Fruit fly (Drosophila melanogaster) whole organism, wandering third instar larva: ENCODE data around the gene CG43680.

Experiments used
- CG32264 ChIP-seq: fragments of 200-800 bp; sonication (Bioruptor generic); optimal IDR thresholded peaks from 2 replicates; lab custom pipeline; 2016; ENCODE audit warnings: missing biosample characterization, missing genetic modification characterization
- CG9705 ChIP-seq: fragments of 200-800 bp; sonication (Bioruptor generic); optimal IDR thresholded peaks from 2 replicates; lab custom pipeline; 2018; ENCODE audit warnings: missing biosample characterization, mild to moderate bottlenecking, missing genetic modification characterization
- CrebA ChIP-seq: fragments of 200-800 bp; sonication (Bioruptor generic); optimal IDR thresholded peaks from 2 replicates; lab custom pipeline; 2016; ENCODE audit warnings: missing biosample characterization, mild to moderate bottlenecking, missing genetic modification characterization, borderline replicate concordance
- Dfd ChIP-seq: fragments of >200 bp; optimal IDR thresholded peaks from 2 replicates; lab custom pipeline; 2017; ENCODE audit warnings: missing biosample characterization, missing genetic modification characterization
- Dif ChIP-seq: fragments of 200-275, 200-300 bp; sonication (Bioruptor generic); optimal IDR thresholded peaks from 2 replicates; lab custom pipeline; 2018; ENCODE audit warnings: missing biosample characterization, missing genetic modification characterization; ENCODE audit not compliant: partially characterized antibody
- GATAd ChIP-seq: sonication (Bioruptor generic); optimal IDR thresholded peaks from 2 replicates; lab custom pipeline; 2016; ENCODE audit warnings: missing biosample characterization, missing genetic modification characterization
- HLH106 ChIP-seq: fragments of 200-800 bp; optimal IDR thresholded peaks from 3 replicates; lab custom pipeline; 2019; ENCODE audit warnings: missing biosample characterization, mild to moderate bottlenecking, missing genetic modification characterization, moderate library complexity
- Hnf4 ChIP-seq: fragments of 200-800 bp; sonication (Bioruptor generic); optimal IDR thresholded peaks from 2 replicates; lab custom pipeline; 2016; ENCODE audit warnings: missing biosample characterization, mild to moderate bottlenecking, missing genetic modification characterization
- Hr78 ChIP-seq: fragments of >200 bp; optimal IDR thresholded peaks from 2 replicates; lab custom pipeline; 2017; ENCODE audit warnings: missing biosample characterization, missing genetic modification characterization
- Hr83 ChIP-seq: fragments of 200-300 bp; sonication (Bioruptor generic); optimal IDR thresholded peaks from 2 replicates; lab custom pipeline; 2016; ENCODE audit warnings: missing biosample characterization, mild to moderate bottlenecking, missing genetic modification characterization, moderate library complexity; ENCODE audit not compliant: poor library complexity, severe bottlenecking
- Myc ChIP-seq: fragments of >200 bp; optimal IDR thresholded peaks from 2 replicates; lab custom pipeline; 2017
- OdsH ChIP-seq: fragments of 200-800 bp; sonication (Bioruptor generic); optimal IDR thresholded peaks from 2 replicates; lab custom pipeline; 2016; ENCODE audit warnings: missing biosample characterization, mild to moderate bottlenecking, missing genetic modification characterization
- Rel ChIP-seq, 2 experiments: fragments of 200-800 bp; sonication (Bioruptor generic) in 1 of 2; optimal IDR thresholded peaks; 2 replicates in 1 of 2; 3 replicates in 1 of 2; lab custom pipeline; 2016 to 2019; ENCODE audit warnings: mild to moderate bottlenecking in 2 of 2, missing biosample characterization in 2 of 2, missing genetic modification characterization in 2 of 2, moderate library complexity in 1 of 2
- Vsx2 ChIP-seq: fragments of 200-300, 225-300 bp; sonication (Bioruptor generic); optimal IDR thresholded peaks from 2 replicates; lab custom pipeline; 2018; ENCODE audit warnings: missing biosample characterization, missing genetic modification characterization; ENCODE audit not compliant: partially characterized antibody
- br ChIP-seq: fragments of 200-800 bp; sonication (Bioruptor generic); optimal IDR thresholded peaks from 2 replicates; lab custom pipeline; 2016; ENCODE audit warnings: missing biosample characterization, missing genetic modification characterization
- dl ChIP-seq, 2 experiments: fragments of 175-275, 200-275 bp in 1 of 2; fragments of 200-275 bp in 1 of 2; sonication (Bioruptor generic); optimal IDR thresholded peaks; lab custom pipeline; 2018; ENCODE audit warnings: mild to moderate bottlenecking in 2 of 2, missing biosample characterization in 2 of 2, missing genetic modification characterization in 2 of 2, moderate library complexity in 2 of 2; ENCODE audit not compliant: partially characterized antibody in 2 of 2, insufficient read depth in 1 of 2
- dmrt93B ChIP-seq: fragments of 200-800 bp; sonication (Bioruptor generic); optimal IDR thresholded peaks from 2 replicates; lab custom pipeline; 2018; ENCODE audit warnings: missing biosample characterization, mild to moderate bottlenecking, missing genetic modification characterization
- dsf ChIP-seq: sonication (Bioruptor generic); optimal IDR thresholded peaks from 2 replicates; lab custom pipeline; 2016; ENCODE audit warnings: missing biosample characterization, missing genetic modification characterization, borderline replicate concordance
- ey ChIP-seq: fragments of 200-800 bp; sonication (Bioruptor generic); optimal IDR thresholded peaks from 2 replicates; lab custom pipeline; 2016; ENCODE audit warnings: missing biosample characterization, missing genetic modification characterization
- foxo ChIP-seq, 2 experiments: fragments of 200-800 bp; sonication (Bioruptor generic); optimal IDR thresholded peaks; 2 replicates in 1 of 2; 3 replicates in 1 of 2; lab custom pipeline; 2016 to 2017; ENCODE audit warnings: missing biosample characterization in 2 of 2, missing genetic modification characterization in 2 of 2
- h ChIP-seq: fragments of 200-800 bp; sonication (Bioruptor generic); optimal IDR thresholded peaks from 3 replicates; lab custom pipeline; 2016; ENCODE audit warnings: missing biosample characterization, mild to moderate bottlenecking, missing genetic modification characterization
- jim ChIP-seq: fragments of 175-275, 200-325 bp; sonication (Bioruptor generic); optimal IDR thresholded peaks from 2 replicates; lab custom pipeline; 2016; ENCODE audit warnings: missing biosample characterization, mild to moderate bottlenecking, missing genetic modification characterization
- lola ChIP-seq: fragments of >200 bp; optimal IDR thresholded peaks from 2 replicates; lab custom pipeline; 2017; ENCODE audit warnings: missing biosample characterization, missing genetic modification characterization
- pan ChIP-seq: fragments of >200 bp; optimal IDR thresholded peaks from 2 replicates; lab custom pipeline; 2017
- psq ChIP-seq: fragments of 200-800 bp; sonication (Bioruptor generic); optimal IDR thresholded peaks from 3 replicates; lab custom pipeline; 2017; ENCODE audit warnings: missing biosample characterization, mild to moderate bottlenecking, missing genetic modification characterization, moderate library complexity
- rgr ChIP-seq: fragments of 200-800 bp; sonication (Bioruptor generic); optimal IDR thresholded peaks from 3 replicates; lab custom pipeline; 2016; ENCODE audit warnings: missing biosample characterization, mild to moderate bottlenecking, missing genetic modification characterization
- sage ChIP-seq: fragments of 200-800 bp; sonication (Bioruptor generic); optimal IDR thresholded peaks from 2 replicates; lab custom pipeline; 2016; ENCODE audit warnings: missing biosample characterization, mild to moderate bottlenecking, missing genetic modification characterization
- woc ChIP-seq: sonication (Bioruptor generic); optimal IDR thresholded peaks from 2 replicates; lab custom pipeline; 2016; ENCODE audit warnings: missing biosample characterization, mild to moderate bottlenecking, missing genetic modification characterization

The CG43680 gene

dm6 chr3L:15076380-15076779 lies 23.2 kb upstream of the CG43680 start:
- no peak for TF ChIP-seq GATAd (GFP tag; lab: Kevin White, UChicago)
- TF ChIP-seq jim (GFP tag; lab: Kevin White, UChicago) = no peak
- TF ChIP-seq lola (GFP tag; lab: Kevin White, UChicago) = no peak
- TF ChIP-seq Rel (GFP tag; optimal IDR thresholded peaks at IDR 0.05; lab: Kevin White, UChicago) = no peak
- TF ChIP-seq Rel (tag; optimal IDR thresholded peaks at IDR 0.05; lab: Kevin White, UChicago) = no peak
- no peak for TF ChIP-seq dl (GFP tag; optimal IDR thresholded peaks at IDR 0.05; lab: Kevin White, UChicago; ENCODE audit: insufficient read depth in 1 of 2, partially characterized antibody in 2 of 2)
- TF ChIP-seq OdsH (GFP tag; lab: Kevin White, UChicago) = no peak
- TF ChIP-seq dsf (GFP tag; lab: Kevin White, UChicago) = no peak
- no peak for TF ChIP-seq pan (lab: Kevin White, UChicago)
- TF ChIP-seq psq (GFP tag; lab: Kevin White, UChicago) = no peak
- no peak for TF ChIP-seq sage (GFP tag; lab: Kevin White, UChicago)
- TF ChIP-seq woc (GFP tag; lab: Kevin White, UChicago) = no peak
- TF ChIP-seq Dfd (GFP tag; lab: Kevin White, UChicago) = no peak
- TF ChIP-seq Myc (lab: Kevin White, UChicago) = no peak
- no peak for TF ChIP-seq h (GFP tag; lab: Kevin White, UChicago)
- no peak for TF ChIP-seq CG32264 (GFP tag; lab: Kevin White, UChicago)
- TF ChIP-seq Hr83 (GFP tag; lab: Kevin White, UChicago) = no peak
- TF ChIP-seq Hr78 (GFP tag; lab: Kevin White, UChicago) = no peak
- TF ChIP-seq dmrt93B (GFP tag; lab: Kevin White, UChicago) = no peak
- no peak for TF ChIP-seq br (GFP tag; lab: Kevin White, UChicago)
- no peak for TF ChIP-seq CrebA
- TF ChIP-seq, all 38 proteins: peak for 0

dm6 chr3L:15073680-15074079 lies 20.5 kb upstream of the CG43680 start:
- TF ChIP-seq CG9705 (no peak), Hr83 (GFP tag; lab: Kevin White, UChicago) (no peak), Dif (no peak), rgr (GFP tag; lab: Kevin White, UChicago) (no peak), HLH106 (tag; lab: Kevin White, UChicago) (no peak), Vsx2 (no peak), ey (GFP tag; lab: Kevin White, UChicago) (no peak)

dm6 chr3L:15072149-15072548 lies 19.0 kb upstream of the CG43680 start:
- TF ChIP-seq Dif = no peak
- no peak for TF ChIP-seq br (GFP tag; lab: Kevin White, UChicago)
- TF ChIP-seq CG32264 (GFP tag; lab: Kevin White, UChicago) = no peak
- no peak for TF ChIP-seq psq (GFP tag; lab: Kevin White, UChicago)
- TF ChIP-seq Myc (lab: Kevin White, UChicago) = peak; percentile 84

- TF ChIP-seq woc (GFP tag; lab: Kevin White, UChicago) (no peak), Rel (GFP tag; optimal IDR thresholded peaks at IDR 0.05; lab: Kevin White, UChicago) (no peak), Rel (tag; optimal IDR thresholded peaks at IDR 0.05; lab: Kevin White, UChicago) (no peak), sage (GFP tag; lab: Kevin White, UChicago) (no peak)
- TF ChIP-seq, all 38 proteins: peak for 0
Measured at dm6 chr3L:15064877-15065276, 11.7 kb upstream of the CG43680 start, which contains the start of gene Sytbeta. Sytbeta (minus strand) TSS chr3L:15064977.

dm6 chr3L:15061605-15062004 lies 8.5 kb upstream of the CG43680 start, which contains the start of gene CG13460:
CG13460 (minus strand) TSS chr3L:15061705.
- TF ChIP-seq pan (lab: Kevin White, UChicago) = no peak
- no peak for TF ChIP-seq br (GFP tag; lab: Kevin White, UChicago)
- TF ChIP-seq Hnf4 (GFP tag; lab: Kevin White, UChicago) = no peak
- TF ChIP-seq Rel (GFP tag; optimal IDR thresholded peaks at IDR 0.05; lab: Kevin White, UChicago) = no peak
- TF ChIP-seq Rel (tag; optimal IDR thresholded peaks at IDR 0.05; lab: Kevin White, UChicago) = no peak

- TF ChIP-seq woc (GFP tag; lab: Kevin White, UChicago) (no peak), Hr78 (GFP tag; lab: Kevin White, UChicago) (no peak), Hnf4 (GFP tag; lab: Kevin White, UChicago) (no peak), dsf (GFP tag; lab: Kevin White, UChicago) (no peak), foxo (GFP tag; optimal IDR thresholded peaks at IDR 0.05; lab: Kevin White, UChicago) (no peak)
Measured at dm6 chr3L:15054477-15054876, 1.3 kb upstream of the CG43680 start, which contains the start of gene EAChm. EAChm (plus strand) TSS chr3L:15054777.
